Worm (Caenorhabditis elegans): ENCODE data around the gene cnt-2.

cnt-2 gene

ce11 chrIII:10706972-10707438 is 52.2 kb downstream of the cnt-2 start, which contains the start of the genes Y39A1A.21 and Y39A1A.22 (continued):
- no peak for TF ChIP-seq nhr-23 (tag; optimal IDR thresholded peaks at IDR 0.05)
- TF ChIP-seq nhr-237 (tag; optimal IDR thresholded peaks at IDR 0.05), result no peak
- peak in 1 of 2 experiments; percentile 12 for TF ChIP-seq mdl-1 (tag; optimal IDR thresholded peaks at IDR 0.05)
- peak; percentile 41 for TF ChIP-seq nhr-6 (tag; optimal IDR thresholded peaks at IDR 0.05)
- TF ChIP-seq F13H6.1 (tag; optimal IDR thresholded peaks at IDR 0.05), result peak; percentile 78
- no peak for TF ChIP-seq sma-9 (GFP tag; optimal IDR thresholded peaks at IDR 0.05)
- TF ChIP-seq sma-9 (tag; optimal IDR thresholded peaks at IDR 0.05), result no peak
- TF ChIP-seq C34F6.9 (tag; optimal IDR thresholded peaks at IDR 0.05), result peak; percentile 95
- TF ChIP-seq fos-1 (tag; optimal IDR thresholded peaks at IDR 0.05), result peak; percentile 74
- peak; percentile 67 for TF ChIP-seq nhr-25 (tag; optimal IDR thresholded peaks at IDR 0.05)
- TF ChIP-seq dmd-4 (tag; optimal IDR thresholded peaks at IDR 0.05), result peak; percentile 10
- TF ChIP-seq blmp-1 (tag; optimal IDR thresholded peaks at IDR 0.05; ENCODE audit: insufficient read depth), result no peak

- TF ChIP-seq ama-1 (optimal IDR thresholded peaks at IDR 0.05), result no peak
- no peak for TF ChIP-seq lin-39 (tag; optimal IDR thresholded peaks at IDR 0.05)
- TF ChIP-seq nhr-25 (tag; optimal IDR thresholded peaks at IDR 0.05), result no peak
- no peak for TF ChIP-seq nhr-12 (tag; optimal IDR thresholded peaks at IDR 0.05)
- no peak for TF ChIP-seq lsy-2 (tag; optimal IDR thresholded peaks at IDR 0.05)
- TF ChIP-seq mdl-1 (tag; optimal IDR thresholded peaks at IDR 0.05), result no peak
- TF ChIP-seq peb-1 (tag; optimal IDR thresholded peaks at IDR 0.05), result no peak
- TF ChIP-seq ceh-16 (tag; optimal IDR thresholded peaks at IDR 0.05), result no peak
- no peak for TF ChIP-seq nhr-10 (tag; optimal IDR thresholded peaks at IDR 0.05)
- TF ChIP-seq lin-13 (GFP tag; optimal IDR thresholded peaks at IDR 0.05), result no peak
Measured at ce11 chrIII:10707461-10707860, 52.6 kb downstream of the cnt-2 start, which contains the start of gene mrpl-12. Gene mrpl-12 (plus strand): TSS chrIII:10707761.

- TF ChIP-seq lin-11 (tag; optimal IDR thresholded peaks at IDR 0.05) (no peak), Y55F3AM.14 (GFP tag; optimal IDR thresholded peaks at IDR 0.05) (no peak), dmd-4 (tag; optimal IDR thresholded peaks at IDR 0.05) (no peak), nhr-6 (tag; optimal IDR thresholded peaks at IDR 0.05) (no peak)
Measured at ce11 chrIII:10708484-10708883, 53.7 kb downstream of the cnt-2 start.

ce11 chrIII:10709676-10710075 is 54.9 kb downstream of the cnt-2 start:
- TF ChIP-seq ZK546.5 (tag; optimal IDR thresholded peaks at IDR 0.05) (no peak), crh-2 (tag; optimal IDR thresholded peaks at IDR 0.05) (no peak), dmd-4 (tag; optimal IDR thresholded peaks at IDR 0.05) (no peak), aly-2 (tag; optimal IDR thresholded peaks at IDR 0.05) (no peak), lsy-2 (tag; optimal IDR thresholded peaks at IDR 0.05) (no peak), lin-11 (tag; optimal IDR thresholded peaks at IDR 0.05) (no peak), lin-39 (tag; optimal IDR thresholded peaks at IDR 0.05) (no peak), elt-1 (tag; optimal IDR thresholded peaks at IDR 0.05) (no peak), sma-3 (GFP tag; optimal IDR thresholded peaks at IDR 0.05) (no peak), nhr-10 (tag; optimal IDR thresholded peaks at IDR 0.05) (no peak), ceh-82 (tag; optimal IDR thresholded peaks at IDR 0.05) (no peak), unc-55 (GFP tag; optimal IDR thresholded peaks at IDR 0.05) (no peak), sma-9 (GFP tag; optimal IDR thresholded peaks at IDR 0.05) (no peak), sma-9 (tag; optimal IDR thresholded peaks at IDR 0.05) (no peak), nhr-129 (tag; optimal IDR thresholded peaks at IDR 0.05) (no peak)

ce11 chrIII:10711192-10711673 is 56.4 kb downstream of the cnt-2 start, which contains the start of gene W09D10.5:
Gene W09D10.5 (minus strand): TSS chrIII:10711536.
- TF ChIP-seq elt-1 (tag; optimal IDR thresholded peaks at IDR 0.05), result no peak
- TF ChIP-seq sma-3 (GFP tag; optimal IDR thresholded peaks at IDR 0.05), result peak; percentile 48
- peak; percentile 26 for TF ChIP-seq nhr-129 (tag; optimal IDR thresholded peaks at IDR 0.05)
- no peak for TF ChIP-seq R02D3.7 (tag; optimal IDR thresholded peaks at IDR 0.05)
- TF ChIP-seq ztf-4 (tag; optimal IDR thresholded peaks at IDR 0.05), result peak; percentile 32
- TF ChIP-seq lsy-2 (tag; optimal IDR thresholded peaks at IDR 0.05), result peak in 1 of 2 experiments; percentile 36
- peak; percentile 24 for TF ChIP-seq ceh-16 (tag; optimal IDR thresholded peaks at IDR 0.05)
- TF ChIP-seq nhr-237 (tag; optimal IDR thresholded peaks at IDR 0.05), result no peak
- TF ChIP-seq dmd-4 (tag; optimal IDR thresholded peaks at IDR 0.05), result no peak
- TF ChIP-seq lin-11 (tag; optimal IDR thresholded peaks at IDR 0.05), result no peak
- no peak for TF ChIP-seq ztf-11 (tag; optimal IDR thresholded peaks at IDR 0.05)
- TF ChIP-seq nhr-21 (tag; optimal IDR thresholded peaks at IDR 0.05), result peak; percentile 34
- TF ChIP-seq crh-2 (tag; optimal IDR thresholded peaks at IDR 0.05), result no peak
- TF ChIP-seq mbf-1 (tag; optimal IDR thresholded peaks at IDR 0.05), result no peak
- peak; percentile 70 for TF ChIP-seq fos-1 (tag; optimal IDR thresholded peaks at IDR 0.05)
- TF ChIP-seq snpc-4 (tag; optimal IDR thresholded peaks at IDR 0.05), result no peak
- TF ChIP-seq C34F6.9 (tag; optimal IDR thresholded peaks at IDR 0.05), result no peak
- TF ChIP-seq peb-1 (tag; optimal IDR thresholded peaks at IDR 0.05), result no peak
- TF ChIP-seq gmeb-1 (tag; optimal IDR thresholded peaks at IDR 0.05), result no peak
- peak; percentile 4 for TF ChIP-seq F13H6.1 (tag; optimal IDR thresholded peaks at IDR 0.05)
- TF ChIP-seq skn-1 (tag; optimal IDR thresholded peaks at IDR 0.05), result no peak
- TF ChIP-seq blmp-1 (tag; optimal IDR thresholded peaks at IDR 0.05; ENCODE audit: insufficient read depth), result no peak
- TF ChIP-seq nhr-6 (tag; optimal IDR thresholded peaks at IDR 0.05), result peak; percentile 3
- no peak for TF ChIP-seq elt-3 (tag; optimal IDR thresholded peaks at IDR 0.05)
- no peak for TF ChIP-seq ZK546.5 (tag; optimal IDR thresholded peaks at IDR 0.05)
- no peak for TF ChIP-seq alr-1 (tag; optimal IDR thresholded peaks at IDR 0.05)
- TF ChIP-seq ama-1 (optimal IDR thresholded peaks at IDR 0.05), result peak; percentile 16
- TF ChIP-seq unc-39 (tag; optimal IDR thresholded peaks at IDR 0.05), result no peak
- no peak for TF ChIP-seq nhr-23 (tag; optimal IDR thresholded peaks at IDR 0.05)
- no peak for TF ChIP-seq sma-9 (GFP tag; optimal IDR thresholded peaks at IDR 0.05)
- TF ChIP-seq sma-9 (tag; optimal IDR thresholded peaks at IDR 0.05), result no peak
- no peak for TF ChIP-seq ceh-82 (tag; optimal IDR thresholded peaks at IDR 0.05)
- TF ChIP-seq egl-27 (tag; optimal IDR thresholded peaks at IDR 0.05), result no peak

Measured in whole organism, L2 larva.